Worm (Caenorhabditis elegans) whole organism, young adult: Measurements from ENCODE around the gene C43F9.4.

Experiments used
- C06A6.2 ChIP-seq: fragments of 200-800 bp; sonication (Bioruptor generic); conservative IDR thresholded peaks from 2 replicates; pipeline ENCODE4 v1.3.6; 2022; ENCODE audit warnings: missing genetic modification characterization, missing compliant biosample characterization
- D2030.7 ChIP-seq: fragments of 200-800 bp; sonication (Bioruptor generic); IDR thresholded peaks from 2 replicates; pipeline ENCODE4 v1.3.6; 2022; ENCODE audit warnings: missing genetic modification reagents, missing genetic modification characterization, missing compliant biosample characterization
- F22D6.2 ChIP-seq: sonication (generic microtip); optimal IDR thresholded peaks from 2 replicates; lab custom pipeline; 2016; ENCODE audit warnings: mild to moderate bottlenecking, missing genetic modification characterization, missing compliant biosample characterization
- F39B2.1 ChIP-seq: fragments of 200-800 bp; sonication (Bioruptor generic); IDR thresholded peaks from 2 replicates; pipeline ENCODE4 v1.3.6; 2022; ENCODE audit warnings: missing genetic modification reagents, missing genetic modification characterization, missing compliant biosample characterization
- F49E8.2 ChIP-seq: sonication (generic microtip); optimal IDR thresholded peaks from 3 replicates; lab custom pipeline; 2017; ENCODE audit warnings: missing genetic modification characterization, mild to moderate bottlenecking, missing compliant biosample characterization, antibody characterized with exemption, moderate library complexity; ENCODE audit not compliant: insufficient read depth
- F52B5.7 ChIP-seq: sonication (generic microtip); optimal IDR thresholded peaks from 2 replicates; lab custom pipeline; 2016; ENCODE audit warnings: mild to moderate bottlenecking, missing genetic modification characterization, missing compliant biosample characterization
- F55B11.4 ChIP-seq: sonication (generic microtip); optimal IDR thresholded peaks from 2 replicates; lab custom pipeline; 2016; ENCODE audit warnings: missing compliant biosample characterization, missing genetic modification characterization, borderline replicate concordance; ENCODE audit not compliant: insufficient read depth
- K12H6.12 ChIP-seq: fragments of 200-800 bp; sonication (Bioruptor generic); optimal IDR thresholded peaks from 2 replicates; lab custom pipeline; 2018; ENCODE audit warnings: mild to moderate bottlenecking, missing genetic modification characterization, missing compliant biosample characterization
- T26A5.8 ChIP-seq: sonication (generic microtip); optimal IDR thresholded peaks from 2 replicates; lab custom pipeline; 2016; ENCODE audit warnings: missing genetic modification characterization, missing compliant biosample characterization
- Y95B8A.8 ChIP-seq: fragments of 200-800 bp; sonication (Bioruptor generic); IDR thresholded peaks from 2 replicates; pipeline ENCODE4 v1.3.6; 2022; ENCODE audit warnings: missing genetic modification reagents, missing genetic modification characterization, missing compliant biosample characterization
- akir-1 ChIP-seq: fragments of 200-800 bp; sonication (Bioruptor generic); optimal IDR thresholded peaks from 2 replicates; lab custom pipeline; 2018; ENCODE audit warnings: mild to moderate bottlenecking, missing genetic modification characterization, moderate library complexity, missing compliant biosample characterization
- bed-1 ChIP-seq: fragments of 200-800 bp; sonication (Bioruptor generic); IDR thresholded peaks from 2 replicates; pipeline ENCODE4 v1.3.6; 2022; ENCODE audit warnings: missing genetic modification reagents, missing genetic modification characterization, missing compliant biosample characterization
- cebp-1 ChIP-seq, 2 experiments: fragments of 200-800 bp in 1 of 2; sonication (Bioruptor generic) in 1 of 2; sonication (generic microtip) in 1 of 2; IDR thresholded peaks in 1 of 2; optimal IDR thresholded peaks in 1 of 2; 2 replicates each; pipeline versions ENCODE4 v1.3.6 to Lab custom; 2017 to 2022; ENCODE audit warnings: missing compliant biosample characterization in 2 of 2, missing genetic modification characterization in 2 of 2, mild to moderate bottlenecking in 1 of 2, missing genetic modification reagents in 1 of 2, moderate library complexity in 1 of 2
- ceh-40 ChIP-seq: fragments of 200-800 bp; sonication (Bioruptor generic); IDR thresholded peaks from 2 replicates; pipeline ENCODE4 v1.3.6; 2022; ENCODE audit warnings: missing genetic modification characterization, missing compliant biosample characterization
- ceh-91 ChIP-seq: fragments of 200-800 bp; sonication (Bioruptor generic); IDR thresholded peaks from 2 replicates; pipeline ENCODE4 v1.3.6; 2022; ENCODE audit warnings: missing genetic modification reagents, missing genetic modification characterization, missing compliant biosample characterization
- chd-7 ChIP-seq: sonication (generic microtip); optimal IDR thresholded peaks from 2 replicates; lab custom pipeline; 2016; ENCODE audit warnings: mild to moderate bottlenecking, missing genetic modification characterization, moderate library complexity, missing compliant biosample characterization
- egl-18 ChIP-seq: fragments of 200-800 bp; sonication (Bioruptor generic); IDR thresholded peaks from 2 replicates; pipeline ENCODE4 v1.3.6; 2022; ENCODE audit warnings: missing genetic modification reagents, missing genetic modification characterization, missing compliant biosample characterization
- egrh-3 ChIP-seq: fragments of 200-800 bp; sonication (Bioruptor generic); IDR thresholded peaks from 2 replicates; pipeline ENCODE4 v1.3.6; 2022; ENCODE audit warnings: missing genetic modification reagents, missing genetic modification characterization, missing compliant biosample characterization
- hlh-26 ChIP-seq: fragments of 200-800 bp; sonication (Bioruptor generic); conservative IDR thresholded peaks from 2 replicates; pipeline ENCODE4 v1.3.6; 2022; ENCODE audit warnings: missing genetic modification reagents, missing genetic modification characterization, missing compliant biosample characterization
- hsf-1 ChIP-seq: fragments of 200-800 bp; sonication (Bioruptor generic); IDR thresholded peaks from 2 replicates; pipeline ENCODE4 v1.3.6; 2022; ENCODE audit warnings: missing genetic modification reagents, missing genetic modification characterization, missing compliant biosample characterization
- lin-26 ChIP-seq: fragments of 200-800 bp; sonication (Bioruptor generic); IDR thresholded peaks from 2 replicates; pipeline ENCODE4 v1.3.6; 2022; ENCODE audit warnings: missing genetic modification reagents, missing genetic modification characterization, missing compliant biosample characterization
- mxl-1 ChIP-seq: sonication (generic microtip); optimal IDR thresholded peaks from 2 replicates; lab custom pipeline; 2016; ENCODE audit warnings: missing genetic modification characterization, missing compliant biosample characterization
- nhr-90 ChIP-seq: sonication (generic microtip); optimal IDR thresholded peaks from 2 replicates; lab custom pipeline; 2016; ENCODE audit warnings: missing genotype, mild to moderate bottlenecking, missing genetic modification characterization, missing compliant biosample characterization
- rec-8 ChIP-seq, 2 experiments: sonication (generic microtip); optimal IDR thresholded peaks; 2 replicates each; lab custom pipeline; 2016; ENCODE audit warnings: mild to moderate bottlenecking in 2 of 2, missing genetic modification characterization in 2 of 2, missing genetic modification reagents in 2 of 2, missing genotype in 2 of 2, missing biosample characterization in 1 of 2, missing compliant biosample characterization in 1 of 2, moderate library complexity in 1 of 2
- snpc-1.1 ChIP-seq: sonication (generic microtip); optimal IDR thresholded peaks from 2 replicates; lab custom pipeline; 2017; ENCODE audit warnings: missing genetic modification characterization, mild to moderate bottlenecking, missing compliant biosample characterization, antibody characterized with exemption, moderate library complexity, missing genotype, missing genetic modification reagents; ENCODE audit not compliant: insufficient read depth
- snpc-4 ChIP-seq, 5 experiments: fragments of 150-350 bp in 1 of 5; sonication (generic microtip) in 4 of 5; optimal IDR thresholded peaks; 2 replicates each; lab custom pipeline; 2014 to 2018; ENCODE audit warnings: missing genetic modification characterization in 5 of 5, missing biosample characterization in 3 of 5, antibody characterized with exemption in 2 of 5, mild to moderate bottlenecking in 2 of 5, missing compliant biosample characterization in 2 of 5, missing genotype in 2 of 5, moderate library complexity in 2 of 5, missing genetic modification reagents in 1 of 5
- sptf-2 ChIP-seq: fragments of 200-800 bp; sonication (Bioruptor generic); optimal IDR thresholded peaks from 2 replicates; lab custom pipeline; 2018; ENCODE audit warnings: mild to moderate bottlenecking, missing genetic modification characterization, missing compliant biosample characterization
- tbp1 ChIP-seq: fragments of 200-800 bp; sonication (Bioruptor generic); optimal IDR thresholded peaks from 2 replicates; lab custom pipeline; 2018; ENCODE audit warnings: mild to moderate bottlenecking, missing genetic modification characterization, missing compliant biosample characterization
- tlf-1 ChIP-seq: fragments of 200-800 bp; sonication (Bioruptor generic); optimal IDR thresholded peaks from 2 replicates; lab custom pipeline; 2018; ENCODE audit warnings: mild to moderate bottlenecking, missing genetic modification characterization, missing compliant biosample characterization
- unc-130 ChIP-seq: sonication (generic microtip); optimal IDR thresholded peaks from 2 replicates; lab custom pipeline; 2016; ENCODE audit warnings: missing genetic modification reagents, missing genetic modification characterization, missing compliant biosample characterization
- unc-62 ChIP-seq: fragments of 150-350 bp; optimal IDR thresholded peaks from 2 replicates; lab custom pipeline; 2014; ENCODE audit warnings: missing biosample characterization, missing genetic modification reagents, missing genetic modification characterization
- ztf-18 ChIP-seq: sonication (generic microtip); optimal IDR thresholded peaks from 2 replicates; lab custom pipeline; 2016; ENCODE audit warnings: missing genotype, mild to moderate bottlenecking, missing genetic modification characterization, missing compliant biosample characterization
- ztf-25 ChIP-seq: fragments of 200-800 bp; sonication (Bioruptor generic); IDR thresholded peaks from 2 replicates; pipeline ENCODE4 v1.3.6; 2022; ENCODE audit warnings: missing genetic modification reagents, missing genetic modification characterization, missing compliant biosample characterization
- ztf-26 ChIP-seq: sonication (generic microtip); optimal IDR thresholded peaks from 2 replicates; lab custom pipeline; 2017; ENCODE audit warnings: missing genetic modification characterization, missing compliant biosample characterization
- ztf-6 ChIP-seq: fragments of 200-800 bp; sonication (Bioruptor generic); IDR thresholded peaks from 2 replicates; pipeline ENCODE4 v1.3.6; 2022; ENCODE audit warnings: missing genetic modification reagents, missing genetic modification characterization, missing compliant biosample characterization

C43F9.4 gene

ce11 chrIV:10573471-10573870, 15.5 kb downstream of the C43F9.4 start:
- TF ChIP-seq ztf-25 (GFP tag; lab: Robert Waterston, UW) (no peak), mxl-1 (tag; lab: Kevin White, UChicago) (no peak), egrh-3 (GFP tag; lab: Robert Waterston, UW) (no peak), F55B11.4 (tag; lab: Kevin White, UChicago) (no peak), F22D6.2 (tag; lab: Kevin White, UChicago) (no peak), ceh-40 (no peak), ceh-91 (GFP tag; lab: Robert Waterston, UW) (no peak)

ce11 chrIV:10571020-10571419, 18.0 kb downstream of the C43F9.4 start:
- TF ChIP-seq egl-18 (GFP tag; lab: Robert Waterston, UW) (no peak), ztf-6 (GFP tag; lab: Robert Waterston, UW) (no peak), F39B2.1 (GFP tag; lab: Robert Waterston, UW) (no peak), Y95B8A.8 (GFP tag; lab: Robert Waterston, UW) (no peak), ceh-40 (no peak), ceh-91 (GFP tag; lab: Robert Waterston, UW) (no peak), hsf-1 (GFP tag; lab: Robert Waterston, UW) (no peak), tbp1 (GFP tag; lab: Kevin White, UChicago) (no peak), rec-8 (tag; optimal IDR thresholded peaks at IDR 0.05; lab: Kevin White, UChicago) (no peak), C06A6.2 (GFP tag; lab: Robert Waterston, UW) (no peak), chd-7 (tag; lab: Kevin White, UChicago) (no peak), bed-1 (GFP tag; lab: Robert Waterston, UW) (no peak), sptf-2 (GFP tag; lab: Kevin White, UChicago) (no peak), cebp-1 (GFP tag; IDR thresholded peaks at IDR 0.05; lab: Robert Waterston, UW) (no peak), cebp-1 (tag; optimal IDR thresholded peaks at IDR 0.05; lab: Kevin White, UChicago) (no peak), lin-26 (GFP tag; lab: Robert Waterston, UW) (no peak), K12H6.12 (tag; lab: Kevin White, UChicago) (no peak)

ce11 chrIV:10570065-10570464, 18.9 kb downstream of the C43F9.4 start:
- TF ChIP-seq unc-62 (GFP tag; lab: Kevin White, UChicago), result no peak
- TF ChIP-seq, all 124 proteins: peak for 0

- no peak for TF ChIP-seq nhr-90 (tag; lab: Kevin White, UChicago)
- no peak for TF ChIP-seq T26A5.8 (tag; lab: Kevin White, UChicago)
- TF ChIP-seq D2030.7, result no peak
- TF ChIP-seq akir-1 (GFP tag; lab: Kevin White, UChicago), result no peak
- no peak for TF ChIP-seq F49E8.2 (tag; lab: Kevin White, UChicago)
- no peak for TF ChIP-seq snpc-1.1 (tag; lab: Kevin White, UChicago)
- TF ChIP-seq tlf-1 (GFP tag; lab: Kevin White, UChicago), result no peak
- TF ChIP-seq ztf-26, result no peak
- TF ChIP-seq ztf-18 (tag; lab: Kevin White, UChicago), result no peak
- TF ChIP-seq snpc-4 (GFP tag; optimal IDR thresholded peaks at IDR 0.05; lab: Kevin White, UChicago), result no peak
- TF ChIP-seq snpc-4 (tag; optimal IDR thresholded peaks at IDR 0.05; lab: Kevin White, UChicago), result no peak
- no peak for TF ChIP-seq unc-130 (GFP tag; lab: Kevin White, UChicago)
- TF ChIP-seq hlh-26 (GFP tag; lab: Robert Waterston, UW), result no peak
- no peak for TF ChIP-seq F52B5.7 (tag; lab: Kevin White, UChicago)
Measured at ce11 chrIV:10567822-10568221, 21.1 kb downstream of the C43F9.4 start.
